Fruit fly (Drosophila melanogaster) S2 (cell line): ENCODE results near the gene CG42264.
A peak's percentile ranks its signal among the peaks of the same experiment; 100 is the strongest.

Experiments
- CG8478 ChIP-seq: fragments of >200 bp; optimal IDR thresholded peaks from 2 replicates; lab custom pipeline; 2018
- CTCF ChIP-seq, 2 experiments: fragments of >200 bp; optimal IDR thresholded peaks; 2 replicates each; lab custom pipeline; 2018

DNA sequence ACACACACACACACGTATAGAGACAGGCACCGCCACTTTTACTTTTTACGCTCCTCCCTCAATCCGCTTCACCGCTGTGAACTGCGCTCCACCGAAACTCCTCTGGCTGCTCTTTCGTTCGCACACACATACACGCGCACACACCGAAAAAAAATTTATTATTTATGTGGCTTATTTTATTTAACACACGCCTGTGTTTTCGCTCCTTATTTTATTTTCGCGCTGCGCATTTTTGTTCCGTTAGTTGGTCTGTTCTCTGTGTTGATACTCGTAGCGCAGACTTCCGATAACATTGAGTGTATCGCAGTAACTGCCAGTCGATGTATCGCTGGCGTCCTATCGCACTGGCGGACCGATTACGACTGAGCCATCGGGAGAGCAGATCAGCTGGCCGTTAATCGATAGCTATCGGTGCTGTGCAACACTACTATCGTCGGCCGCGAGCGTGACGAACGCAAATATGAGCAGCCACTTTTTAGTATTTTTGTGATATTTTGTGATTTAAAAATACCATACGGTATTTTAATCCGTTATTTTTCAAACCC is 38.7 kb downstream of the CG42264 start, which contains the start of gene Snx27:
- TF ChIP-seq CTCF (optimal IDR thresholded peaks at IDR 0.05; lab: Kevin White, UChicago) (peak; percentile 29 to 45), CG8478 (lab: Kevin White, UChicago) (no peak)
